Worm (Caenorhabditis elegans) whole organism, L1 larva: ENCODE data around the gene swp-1.
A peak's percentile ranks its signal among the peaks of the same experiment; 100 is the strongest.

ENCODE experiments used
- C04F5.9 ChIP-seq: sonication (generic microtip); optimal IDR thresholded peaks from 2 replicates; lab custom pipeline; 2016; ENCODE audit warnings: missing genetic modification characterization, missing compliant biosample characterization
- C34B4.2 ChIP-seq: sonication (generic microtip); optimal IDR thresholded peaks from 2 replicates; lab custom pipeline; 2017; ENCODE audit warnings: mild to moderate bottlenecking, missing genetic modification characterization, missing compliant biosample characterization
- F16B12.6 ChIP-seq: fragments of 150-350 bp; optimal IDR thresholded peaks from 2 replicates; lab custom pipeline; 2014; ENCODE audit warnings: missing biosample characterization, missing genetic modification characterization
- Y116A8C.19 ChIP-seq: sonication (generic microtip); optimal IDR thresholded peaks from 2 replicates; lab custom pipeline; 2016; ENCODE audit warnings: missing compliant biosample characterization, missing genetic modification characterization, borderline replicate concordance
- aha-1 ChIP-seq: fragments of 150-350 bp; optimal IDR thresholded peaks from 2 replicates; lab custom pipeline; 2014; ENCODE audit warnings: missing biosample characterization, missing genetic modification characterization
- alr-1 ChIP-seq: fragments of 200-800 bp; sonication (Bioruptor generic); optimal IDR thresholded peaks from 2 replicates; lab custom pipeline; 2018; ENCODE audit warnings: borderline replicate concordance, mild to moderate bottlenecking, missing genetic modification characterization, missing compliant biosample characterization
- aly-2 ChIP-seq: fragments of 150-350 bp; optimal IDR thresholded peaks from 2 replicates; lab custom pipeline; 2014; ENCODE audit warnings: missing biosample characterization, missing genetic modification characterization
- ama-1 ChIP-seq: fragments of 150-350 bp; optimal IDR thresholded peaks from 2 replicates; lab custom pipeline; 2014
- blmp-1 ChIP-seq: fragments of 150-350 bp; optimal IDR thresholded peaks from 2 replicates; lab custom pipeline; 2014; ENCODE audit warnings: missing biosample characterization, missing genetic modification characterization
- ceh-82 ChIP-seq, 3 experiments: fragments of 150-350 bp in 1 of 3; sonication (generic microtip) in 2 of 3; optimal IDR thresholded peaks; 2 replicates each; lab custom pipeline; 2014 to 2017; ENCODE audit warnings: missing biosample characterization in 3 of 3, missing genetic modification characterization in 3 of 3
- ceh-88 ChIP-seq: fragments of 200-800 bp; sonication (Bioruptor generic); IDR thresholded peaks from 2 replicates; pipeline ENCODE4 v1.3.6; 2022; ENCODE audit warnings: missing genetic modification characterization, missing compliant biosample characterization
- ces-1 ChIP-seq: fragments of 150-350 bp; optimal IDR thresholded peaks from 2 replicates; lab custom pipeline; 2014; ENCODE audit warnings: missing biosample characterization, missing genetic modification reagents, missing genetic modification characterization
- dpl-1 ChIP-seq, 3 experiments: fragments of 150-350 bp in 2 of 3; sonication (generic microtip) in 1 of 3; optimal IDR thresholded peaks; 2 replicates each; lab custom pipeline; 2014 to 2017; ENCODE audit warnings: missing biosample characterization in 3 of 3, missing genetic modification characterization in 3 of 3, missing genetic modification reagents in 3 of 3
- egl-27 ChIP-seq, 2 experiments: fragments of 150-350 bp in 1 of 2; sonication (generic microtip); optimal IDR thresholded peaks; 3 replicates each; lab custom pipeline; 2017 to 2018; ENCODE audit warnings: missing biosample characterization in 2 of 2, missing genetic modification characterization in 2 of 2, missing genetic modification reagents in 2 of 2
- elt-2 ChIP-seq: sonication (generic microtip); optimal IDR thresholded peaks from 2 replicates; lab custom pipeline; 2016; ENCODE audit warnings: missing genetic modification characterization, mild to moderate bottlenecking, inconsistent platforms, missing compliant biosample characterization, missing genetic modification reagents
- elt-3 ChIP-seq, 6 experiments: fragments of 150-350 bp in 1 of 6; sonication (generic microtip); optimal IDR thresholded peaks; 2 replicates each; lab custom pipeline; 2017 to 2018; ENCODE audit warnings: missing biosample characterization in 6 of 6, missing genetic modification characterization in 6 of 6, inconsistent platforms in 1 of 6
- fkh-10 ChIP-seq: sonication (generic microtip); optimal IDR thresholded peaks from 2 replicates; lab custom pipeline; 2017; ENCODE audit warnings: missing biosample characterization, missing genetic modification reagents, missing genetic modification characterization
- fkh-4 ChIP-seq: sonication (generic microtip); optimal IDR thresholded peaks from 2 replicates; lab custom pipeline; 2016; ENCODE audit warnings: missing compliant biosample characterization, missing genetic modification characterization, borderline replicate concordance
- fkh-8 ChIP-seq: sonication (generic microtip); optimal IDR thresholded peaks from 2 replicates; lab custom pipeline; 2016; ENCODE audit warnings: mild to moderate bottlenecking, missing genetic modification characterization, missing compliant biosample characterization
- hlh-4 ChIP-seq: sonication (generic microtip); optimal IDR thresholded peaks from 2 replicates; lab custom pipeline; 2016; ENCODE audit warnings: mild to moderate bottlenecking, missing genetic modification characterization, missing compliant biosample characterization
- hpl-2 ChIP-seq: fragments of 150-350 bp; optimal IDR thresholded peaks from 2 replicates; lab custom pipeline; 2014; ENCODE audit warnings: missing biosample characterization, missing genetic modification reagents, missing genetic modification characterization
- irx-1 ChIP-seq: sonication (generic microtip); optimal IDR thresholded peaks from 2 replicates; lab custom pipeline; 2016; ENCODE audit warnings: missing genetic modification characterization, missing compliant biosample characterization
- jun-1 ChIP-seq: fragments of 150-350 bp; optimal IDR thresholded peaks from 2 replicates; lab custom pipeline; 2014; ENCODE audit warnings: missing biosample characterization, missing genetic modification reagents, missing genetic modification characterization
- lin-14 ChIP-seq: fragments of 200-800 bp; sonication (Bioruptor generic); optimal IDR thresholded peaks from 2 replicates; lab custom pipeline; 2018; ENCODE audit warnings: mild to moderate bottlenecking, missing genetic modification characterization, moderate library complexity, missing compliant biosample characterization
- lin-35 ChIP-seq, 2 experiments: fragments of 150-350 bp; optimal IDR thresholded peaks; 2 replicates each; lab custom pipeline; 2014; ENCODE audit warnings: missing biosample characterization in 2 of 2, missing genetic modification characterization in 2 of 2, missing genetic modification reagents in 2 of 2
- lsy-2 ChIP-seq, 2 experiments: fragments of 150-350 bp; optimal IDR thresholded peaks; 2 replicates each; lab custom pipeline; 2014; ENCODE audit warnings: missing biosample characterization in 2 of 2, missing genetic modification characterization in 2 of 2
- mab-9 ChIP-seq: fragments of 200-800 bp; sonication (Bioruptor generic); IDR thresholded peaks from 2 replicates; pipeline ENCODE4 v1.3.6; 2022; ENCODE audit warnings: missing genetic modification reagents, missing genetic modification characterization, missing compliant biosample characterization
- mep-1 ChIP-seq: fragments of 150-350 bp; optimal IDR thresholded peaks from 2 replicates; lab custom pipeline; 2014; ENCODE audit warnings: missing biosample characterization, missing genetic modification characterization
- nhr-11 ChIP-seq: fragments of 150-350 bp; optimal IDR thresholded peaks from 2 replicates; lab custom pipeline; 2014; ENCODE audit warnings: missing biosample characterization, missing genetic modification characterization
- nhr-20 ChIP-seq: sonication (generic microtip); optimal IDR thresholded peaks from 2 replicates; lab custom pipeline; 2016; ENCODE audit warnings: mild to moderate bottlenecking, missing genetic modification characterization, missing compliant biosample characterization
- nhr-28 ChIP-seq: fragments of 150-350 bp; optimal IDR thresholded peaks from 2 replicates; lab custom pipeline; 2014; ENCODE audit warnings: missing biosample characterization, missing genetic modification characterization
- nhr-71 ChIP-seq: sonication (generic microtip); optimal IDR thresholded peaks from 2 replicates; lab custom pipeline; 2016; ENCODE audit warnings: mild to moderate bottlenecking, missing genetic modification characterization, moderate library complexity, missing compliant biosample characterization
- nhr-84 ChIP-seq: sonication (generic microtip); optimal IDR thresholded peaks from 2 replicates; lab custom pipeline; 2017; ENCODE audit warnings: missing biosample characterization, missing genetic modification characterization
- pag-3 ChIP-seq: sonication (generic microtip); optimal IDR thresholded peaks from 2 replicates; lab custom pipeline; 2017; ENCODE audit warnings: missing genetic modification characterization, mild to moderate bottlenecking, missing compliant biosample characterization, antibody characterized with exemption, borderline replicate concordance; ENCODE audit not compliant: insufficient read depth
- pax-3 ChIP-seq: fragments of 200-800 bp; sonication (Bioruptor generic); optimal IDR thresholded peaks from 2 replicates; lab custom pipeline; 2018; ENCODE audit warnings: mild to moderate bottlenecking, missing genetic modification characterization, moderate library complexity, missing compliant biosample characterization
- pqm-1 ChIP-seq: sonication (generic microtip); optimal IDR thresholded peaks from 3 replicates; lab custom pipeline; 2017; ENCODE audit warnings: missing biosample characterization, missing genetic modification characterization
- rnt-1 ChIP-seq: sonication (generic microtip); optimal IDR thresholded peaks from 2 replicates; lab custom pipeline; 2016; ENCODE audit warnings: mild to moderate bottlenecking, missing genetic modification characterization, moderate library complexity, missing compliant biosample characterization
- skn-1 ChIP-seq: fragments of 150-350 bp; optimal IDR thresholded peaks from 2 replicates; lab custom pipeline; 2014; ENCODE audit warnings: missing biosample characterization, missing genetic modification characterization
- snpc-4 ChIP-seq: fragments of 150-350 bp; optimal IDR thresholded peaks from 2 replicates; lab custom pipeline; 2014; ENCODE audit warnings: missing biosample characterization, missing genetic modification characterization
- sptf-1 ChIP-seq: fragments of 150-350 bp; optimal IDR thresholded peaks from 2 replicates; lab custom pipeline; 2014; ENCODE audit warnings: missing biosample characterization, missing genetic modification characterization
- sup-37 ChIP-seq: fragments of 200-800 bp; sonication (Bioruptor generic); optimal IDR thresholded peaks from 2 replicates; lab custom pipeline; 2018; ENCODE audit warnings: mild to moderate bottlenecking, missing genetic modification characterization, missing compliant biosample characterization
- swsn-7 ChIP-seq: sonication (generic microtip); optimal IDR thresholded peaks from 2 replicates; lab custom pipeline; 2016; ENCODE audit warnings: missing genetic modification characterization, missing compliant biosample characterization
- tbx-2 ChIP-seq: sonication (generic microtip); optimal IDR thresholded peaks from 2 replicates; lab custom pipeline; 2016; ENCODE audit warnings: missing genetic modification characterization, missing compliant biosample characterization
- tlp-1 ChIP-seq: fragments of 150-350 bp; optimal IDR thresholded peaks from 2 replicates; lab custom pipeline; 2014; ENCODE audit warnings: missing biosample characterization, missing genetic modification characterization
- unc-62 ChIP-seq: fragments of 150-350 bp; optimal IDR thresholded peaks from 2 replicates; lab custom pipeline; 2014; ENCODE audit warnings: missing biosample characterization, missing genetic modification reagents, missing genetic modification characterization
- unc-86 ChIP-seq: sonication (generic microtip); optimal IDR thresholded peaks from 2 replicates; lab custom pipeline; 2016; ENCODE audit warnings: missing genetic modification characterization, missing compliant biosample characterization
- vab-15 ChIP-seq: sonication (generic microtip); optimal IDR thresholded peaks from 2 replicates; lab custom pipeline; 2017; ENCODE audit warnings: missing genotype, mild to moderate bottlenecking, missing genetic modification characterization, missing compliant biosample characterization
- xbp-1 ChIP-seq: sonication (generic microtip); optimal IDR thresholded peaks from 2 replicates; lab custom pipeline; 2016; ENCODE audit warnings: missing genetic modification characterization, missing compliant biosample characterization
- zip-4 ChIP-seq: fragments of 200-800 bp; sonication (Bioruptor generic); optimal IDR thresholded peaks from 2 replicates; lab custom pipeline; 2018; ENCODE audit warnings: mild to moderate bottlenecking, missing genetic modification characterization, moderate library complexity, missing compliant biosample characterization
- ztf-4 ChIP-seq: fragments of 150-350 bp; optimal IDR thresholded peaks from 2 replicates; lab custom pipeline; 2014; ENCODE audit warnings: missing biosample characterization, missing genetic modification characterization

swp-1 gene

DNA sequence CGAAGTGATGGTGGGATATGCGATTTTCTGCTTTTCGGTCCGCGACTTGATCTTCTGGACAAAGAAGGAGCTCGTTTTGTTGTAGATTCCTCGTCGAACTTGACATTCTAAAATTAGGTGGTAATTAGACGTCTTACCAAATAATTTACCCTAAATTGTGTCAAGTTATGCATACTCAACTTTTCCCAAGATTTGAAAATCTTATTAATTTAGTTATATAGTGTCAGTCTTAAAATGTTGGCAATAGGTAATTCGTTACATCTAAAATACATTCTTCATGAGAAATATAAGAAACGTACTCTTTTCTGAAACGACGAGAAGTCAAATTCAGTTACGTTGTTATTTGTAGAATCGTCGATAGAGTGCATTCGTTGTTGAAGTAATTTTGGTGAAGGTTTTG lies 2.2 kb upstream of the swp-1 start:
- TF ChIP-seq alr-1 (tag; lab: Kevin White, UChicago) (peak; percentile 99), egl-27 (tag; optimal IDR thresholded peaks at IDR 0.05; lab: Kevin White, UChicago) (no peak), ceh-88 (no peak)

DNA sequence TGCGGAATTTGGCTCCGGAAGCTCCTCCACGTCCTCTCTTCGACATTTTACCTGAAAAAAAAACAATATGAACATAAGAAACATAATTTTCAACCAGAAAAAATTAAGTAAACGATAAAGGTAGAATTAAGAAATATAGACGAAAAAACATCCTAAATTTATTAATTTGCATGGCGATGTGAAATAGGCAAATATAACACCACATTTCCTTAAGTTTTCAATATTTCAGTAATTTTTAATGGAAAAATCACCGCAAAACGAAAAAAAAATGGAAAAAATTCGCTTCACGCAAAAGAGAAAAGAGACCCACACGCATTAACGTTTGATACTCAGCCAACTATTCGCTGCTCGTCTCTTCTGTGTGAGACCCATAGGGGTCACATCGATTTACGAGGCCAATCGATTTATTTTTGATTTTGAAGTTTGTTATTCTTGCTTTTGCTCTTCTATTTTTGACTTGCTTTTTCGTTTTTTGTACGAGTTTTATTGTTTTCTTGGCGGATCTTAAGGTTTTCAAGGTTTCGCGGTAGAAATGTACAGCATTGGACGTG lies 827 bp upstream of the swp-1 start, which contains the start of gene rpl-23:
rpl-23 (minus strand) TSS at position 51 of the 551 bp plus-strand sequence.
- peak; percentile 30 for TF ChIP-seq aha-1
- TF ChIP-seq lin-35 (GFP tag; optimal IDR thresholded peaks at IDR 0.05; lab: Kevin White, UChicago), result peak; percentile 88 to 95
- TF ChIP-seq irx-1 (tag; lab: Kevin White, UChicago), result peak; percentile 74
- TF ChIP-seq tbx-2, result peak; percentile 90
- TF ChIP-seq unc-62, result no peak
- TF ChIP-seq ama-1, result peak; percentile 85
- peak in 5 of 6 experiments; percentile 45 to 97 (median 83) for TF ChIP-seq elt-3 (tag; optimal IDR thresholded peaks at IDR 0.05; lab: Kevin White, UChicago)
- peak; percentile 91 for TF ChIP-seq nhr-20 (tag; lab: Kevin White, UChicago)
- peak; percentile 91 for TF ChIP-seq blmp-1 (tag; lab: Kevin White, UChicago)
- peak; percentile 72 for TF ChIP-seq aly-2
- peak; percentile 97 for TF ChIP-seq skn-1 (tag; lab: Kevin White, UChicago)
- peak; percentile 95 for TF ChIP-seq mep-1 (tag; lab: Kevin White, UChicago)
- peak; percentile 90 for TF ChIP-seq rnt-1 (tag; lab: Kevin White, UChicago)
- peak; percentile 92 for TF ChIP-seq xbp-1
- peak; percentile 80 for TF ChIP-seq unc-86 (tag; lab: Kevin White, UChicago)
- TF ChIP-seq C04F5.9 (tag; lab: Kevin White, UChicago), result peak; percentile 47
- peak; percentile 82 for TF ChIP-seq hpl-2 (GFP tag; lab: Kevin White, UChicago)
- TF ChIP-seq ceh-82 (tag; optimal IDR thresholded peaks at IDR 0.05; lab: Kevin White, UChicago), result peak; percentile 91 to 97 (median 96)
- TF ChIP-seq Y116A8C.19 (tag; lab: Kevin White, UChicago), result no peak
- peak; percentile 88 for TF ChIP-seq swsn-7 (tag; lab: Kevin White, UChicago)
- TF ChIP-seq pqm-1 (tag; lab: Kevin White, UChicago), result no peak
- TF ChIP-seq lin-14, result peak; percentile 93
- no peak for TF ChIP-seq pag-3 (tag; lab: Kevin White, UChicago)
- TF ChIP-seq nhr-11 (tag; lab: Kevin White, UChicago), result peak; percentile 80
- TF ChIP-seq ces-1 (GFP tag; lab: Kevin White, UChicago), result no peak
- TF ChIP-seq nhr-28, result no peak
- TF ChIP-seq tlp-1 (tag; lab: Kevin White, UChicago), result no peak
- TF ChIP-seq hlh-4 (tag; lab: Kevin White, UChicago), result no peak
- no peak for TF ChIP-seq C34B4.2 (tag; lab: Kevin White, UChicago)
- peak; percentile 94 for TF ChIP-seq nhr-71 (tag; lab: Kevin White, UChicago)
- peak; percentile 90 for TF ChIP-seq jun-1 (tag; lab: Kevin White, UChicago)
- TF ChIP-seq zip-4 (GFP tag; lab: Kevin White, UChicago), result peak; percentile 71
- peak; percentile 94 to 97 for TF ChIP-seq lsy-2 (tag; optimal IDR thresholded peaks at IDR 0.05; lab: Kevin White, UChicago)
- TF ChIP-seq elt-2 (tag; lab: Kevin White, UChicago), result peak; percentile 26
- peak; percentile 43 for TF ChIP-seq fkh-4
- peak; percentile 79 for TF ChIP-seq ztf-4 (tag; lab: Kevin White, UChicago)
- TF ChIP-seq fkh-10 (GFP tag; lab: Kevin White, UChicago), result peak; percentile 85
- peak; percentile 62 for TF ChIP-seq F16B12.6 (tag; lab: Kevin White, UChicago)
- TF ChIP-seq sptf-1 (tag; lab: Kevin White, UChicago), result no peak
- TF ChIP-seq pax-3 (tag; lab: Kevin White, UChicago), result peak; percentile 80
- no peak for TF ChIP-seq sup-37
- TF ChIP-seq nhr-84 (tag; lab: Kevin White, UChicago), result peak; percentile 47
- peak; percentile 61 for TF ChIP-seq snpc-4
- TF ChIP-seq vab-15 (tag; lab: Kevin White, UChicago), result peak; percentile 81
- TF ChIP-seq fkh-8 (tag; lab: Kevin White, UChicago), result peak; percentile 91
- TF ChIP-seq dpl-1 (GFP tag; optimal IDR thresholded peaks at IDR 0.05; lab: Kevin White, UChicago), result peak; percentile 86 to 88 (median 88)
- no peak for TF ChIP-seq mab-9
